Worm (Caenorhabditis elegans): ENCODE results near the gene Y48C3A.20.

- no peak for TF ChIP-seq tbx-2 (tag; optimal IDR thresholded peaks at IDR 0.05)
- TF ChIP-seq hlh-30 (tag; optimal IDR thresholded peaks at IDR 0.05; ENCODE audit: insufficient read depth): no peak
- TF ChIP-seq unc-3 (GFP tag; conservative IDR thresholded peaks at IDR 0.05): no peak
- no peak for TF ChIP-seq unc-3 (tag; optimal IDR thresholded peaks at IDR 0.05)
- TF ChIP-seq K09A11.1 (tag; optimal IDR thresholded peaks at IDR 0.05; ENCODE audit: insufficient read depth): no peak
- TF ChIP-seq dve-1 (tag; optimal IDR thresholded peaks at IDR 0.05): no peak
- no peak for TF ChIP-seq nhr-11 (tag; optimal IDR thresholded peaks at IDR 0.05)
- TF ChIP-seq pha-4 (tag; optimal IDR thresholded peaks at IDR 0.05): no peak
- TF ChIP-seq ceh-34 (tag; optimal IDR thresholded peaks at IDR 0.05): no peak
Observed at ce11 chrII:13402680-13403079, 33.3 kb downstream of the Y48C3A.20 start, which contains the start of gene pinn-4.

All from whole organism, late embryonic.